Worm (Caenorhabditis elegans): ENCODE data around the gene rbc-2.

DNA sequence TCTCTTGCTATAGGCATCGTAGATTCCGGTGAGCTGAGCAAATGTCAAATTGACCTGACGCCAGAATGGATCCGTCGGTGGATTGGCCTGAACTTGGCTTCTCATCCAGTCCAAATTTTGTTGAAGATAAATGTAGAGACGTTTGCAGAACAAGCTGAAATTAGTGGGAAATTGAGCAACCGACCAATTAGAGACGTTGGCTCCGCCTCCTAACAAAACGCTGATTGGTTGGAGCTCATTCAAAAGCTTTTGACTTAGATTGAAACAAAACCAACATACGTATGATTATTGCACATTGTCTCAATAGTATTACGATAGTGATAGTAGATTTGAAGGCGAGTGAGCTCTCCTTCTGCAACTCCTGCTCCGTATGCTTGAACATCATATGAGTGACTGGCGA, 22.0 kb downstream of the rbc-2 start:
- TF ChIP-seq flt-1 (GFP tag; IDR thresholded peaks at IDR 0.05) (no peak), F13C5.2 (tag; optimal IDR thresholded peaks at IDR 0.05) (no peak), ceh-36 (tag; optimal IDR thresholded peaks at IDR 0.05) (no peak), ama-1 (optimal IDR thresholded peaks at IDR 0.05) (no peak), tbx-37 (GFP tag; conservative IDR thresholded peaks at IDR 0.05) (no peak)

Measured in whole organism, early embryonic.